Worm (Caenorhabditis elegans) whole organism, L3 larva: ENCODE measurements around the gene sgn-1.

Experiments used
- ZK546.5 ChIP-seq: sonication (generic microtip); optimal IDR thresholded peaks from 2 replicates; lab custom pipeline; 2017; ENCODE audit warnings: missing biosample characterization, missing genetic modification characterization
- ama-1 ChIP-seq: fragments of 150-350 bp; optimal IDR thresholded peaks from 2 replicates; lab custom pipeline; 2018
- ceh-9 ChIP-seq: sonication (generic microtip); optimal IDR thresholded peaks from 2 replicates; lab custom pipeline; 2018; ENCODE audit warnings: missing biosample characterization, missing genetic modification characterization
- elt-3 ChIP-seq, 3 experiments: fragments of 150-350 bp in 1 of 3; sonication (generic microtip) in 2 of 3; optimal IDR thresholded peaks; 2 replicates in 2 of 3; 4 replicates in 1 of 3; lab custom pipeline; 2014 to 2017; ENCODE audit warnings: missing biosample characterization in 3 of 3, missing genetic modification characterization in 3 of 3
- jun-1 ChIP-seq: fragments of 150-350 bp; optimal IDR thresholded peaks from 2 replicates; lab custom pipeline; 2014; ENCODE audit warnings: missing biosample characterization, missing genetic modification reagents, missing genetic modification characterization
- nhr-12 ChIP-seq: fragments of 150-350 bp; optimal IDR thresholded peaks from 2 replicates; lab custom pipeline; 2014; ENCODE audit warnings: missing biosample characterization, missing genetic modification characterization
- nhr-28 ChIP-seq: fragments of 150-350 bp; optimal IDR thresholded peaks from 2 replicates; lab custom pipeline; 2014; ENCODE audit warnings: missing biosample characterization, missing genetic modification characterization
- nhr-77 ChIP-seq: fragments of 150-350 bp; optimal IDR thresholded peaks from 2 replicates; lab custom pipeline; 2014; ENCODE audit warnings: missing biosample characterization, missing genetic modification characterization
- ztf-4 ChIP-seq: fragments of 150-350 bp; optimal IDR thresholded peaks from 2 replicates; lab custom pipeline; 2014; ENCODE audit warnings: missing biosample characterization, missing genetic modification characterization

DNA sequence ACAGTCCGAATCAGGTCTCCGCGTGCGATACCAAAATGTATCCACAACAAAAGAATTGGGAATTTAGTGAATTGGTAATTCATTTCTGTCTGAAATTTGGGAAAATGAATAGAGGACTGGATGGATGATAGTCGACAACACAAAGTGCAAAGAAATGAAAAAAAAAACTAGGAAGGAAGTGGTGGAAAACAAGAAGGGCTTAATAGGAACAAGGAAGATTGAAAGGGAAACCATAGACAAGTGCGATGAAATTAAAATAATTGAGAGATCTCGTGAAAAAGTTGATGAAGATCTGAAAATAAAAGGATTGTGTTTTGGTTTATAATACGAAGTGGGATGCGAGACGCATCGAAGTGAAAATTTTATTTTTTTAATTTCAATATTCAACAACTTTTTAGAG, 10.6 kb upstream of the sgn-1 start, which contains the start of gene F07H5.7:
- TF ChIP-seq elt-3 (tag; optimal IDR thresholded peaks at IDR 0.05; lab: Kevin White, UChicago) (no peak), ztf-4 (tag; lab: Kevin White, UChicago) (no peak), nhr-77 (no peak), jun-1 (tag; lab: Kevin White, UChicago) (no peak), ama-1 (no peak), nhr-28 (tag; lab: Kevin White, UChicago) (no peak), ceh-9 (tag; lab: Kevin White, UChicago) (no peak), nhr-12 (tag; lab: Kevin White, UChicago) (no peak), ZK546.5 (tag; lab: Kevin White, UChicago) (no peak)
